Worm (Caenorhabditis elegans): ENCODE data around the gene Y67D8B.3.

DNA sequence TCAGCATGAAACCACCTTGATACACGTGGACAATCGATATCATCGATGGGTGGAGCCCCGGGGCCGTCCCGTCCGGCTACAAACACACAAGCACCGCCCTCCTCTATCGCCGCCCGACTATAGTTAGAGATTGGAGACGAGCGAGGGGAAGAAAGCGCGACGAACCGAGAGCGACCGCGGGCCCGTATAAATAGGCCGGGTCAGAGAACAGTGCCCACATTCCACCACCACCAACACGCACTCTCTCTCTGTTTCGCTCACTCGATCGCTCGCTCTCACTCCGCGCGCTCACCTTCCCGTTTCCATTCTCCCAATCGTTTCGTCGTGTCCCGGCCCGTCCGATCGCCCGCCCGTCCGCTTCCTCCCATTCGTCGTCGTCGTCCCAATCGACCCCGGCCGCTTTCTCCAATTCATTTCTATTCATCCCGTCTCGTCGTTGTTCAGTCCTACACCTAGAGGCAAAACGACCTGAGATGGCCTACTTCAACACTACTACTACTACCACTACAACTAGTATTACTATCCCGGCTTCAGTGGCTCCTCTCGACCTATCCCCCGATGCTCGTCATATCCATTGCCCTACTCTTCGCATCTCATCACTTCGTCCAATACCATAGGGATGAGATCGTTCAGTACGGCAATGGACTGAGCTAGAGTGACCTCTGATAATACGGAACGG, 30.8 kb upstream of the Y67D8B.3 start:
- TF ChIP-seq ets-4 (tag; optimal IDR thresholded peaks at IDR 0.05) (peak; percentile 8), pha-4 (tag; optimal IDR thresholded peaks at IDR 0.05) (no peak), sox-2 (GFP tag; IDR thresholded peaks at IDR 0.05) (peak; percentile 53), ama-1 (optimal IDR thresholded peaks at IDR 0.05) (peak; percentile 98), ceh-31 (tag; optimal IDR thresholded peaks at IDR 0.05) (peak; percentile 53), T23F11.4 (GFP tag; optimal IDR thresholded peaks at IDR 0.05) (peak; percentile 47), fkh-10 (GFP tag; optimal IDR thresholded peaks at IDR 0.05) (no peak), npax-4 (tag; optimal IDR thresholded peaks at IDR 0.05) (no peak), tbx-2 (tag; optimal IDR thresholded peaks at IDR 0.05) (peak; percentile 68), pqm-1 (tag; optimal IDR thresholded peaks at IDR 0.05) (no peak)

Data from whole organism, late embryonic.